Worm (Caenorhabditis elegans): ENCODE data around the gene F09C6.14.

F09C6.14 gene

ce11 chrV:16911294-16911693, 30.5 kb downstream of the F09C6.14 start:
- no peak for TF ChIP-seq unc-62 (GFP tag; optimal IDR thresholded peaks at IDR 0.05)

DNA sequence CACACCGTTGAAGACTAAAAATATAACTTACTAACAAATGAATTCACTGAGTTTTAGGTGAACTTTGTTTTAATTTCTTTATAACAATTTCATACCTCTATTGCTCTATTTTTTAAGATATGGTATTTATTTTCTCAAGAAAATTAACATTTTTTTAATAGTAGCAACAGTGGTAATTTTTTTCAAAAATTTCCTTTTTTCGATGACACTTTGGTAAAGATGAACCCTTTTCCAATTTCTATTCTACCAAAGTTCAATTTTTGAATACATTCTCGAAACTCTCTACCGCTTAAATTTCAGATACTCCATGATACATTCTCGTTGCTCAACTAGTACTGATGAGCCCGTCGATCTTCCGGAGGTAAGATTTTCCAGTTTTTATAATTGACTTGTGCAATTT, 31.2 kb downstream of the F09C6.14 start, which contains the start of gene nhr-116:
Gene nhr-116 (plus strand): TSS at position 301 of the 400 bp plus-strand sequence.
- TF ChIP-seq unc-62 (GFP tag; optimal IDR thresholded peaks at IDR 0.05) = no peak

DNA sequence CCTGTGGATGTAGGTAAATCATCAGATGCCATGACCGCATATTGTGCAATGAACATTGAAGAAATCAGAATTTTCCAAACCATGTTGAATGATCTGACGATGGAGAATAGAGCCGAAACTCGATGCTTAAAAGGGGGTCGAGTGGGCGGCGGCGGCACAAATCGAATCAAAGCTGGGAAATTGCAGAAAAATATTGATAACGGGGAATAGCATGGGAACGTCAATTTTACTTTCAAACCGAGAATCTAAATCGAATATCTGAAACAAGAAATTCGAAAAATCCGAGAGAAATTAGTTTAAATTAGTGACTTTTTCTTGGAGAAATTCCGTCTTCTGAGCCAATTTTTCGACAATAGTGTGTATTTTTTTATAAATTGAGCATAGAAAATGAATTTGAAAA, 35.3 kb downstream of the F09C6.14 start, which contains the start of gene F09C6.10:
Gene F09C6.10 (minus strand): TSS at position 101 of the 400 bp plus-strand sequence.
- TF ChIP-seq unc-62 (GFP tag; optimal IDR thresholded peaks at IDR 0.05) = no peak

- TF ChIP-seq unc-62 (GFP tag; optimal IDR thresholded peaks at IDR 0.05) = no peak
These were observed 37.6 kb downstream of the F09C6.14 start, which contains the start of the genes fbxa-206 and Y102A5C.2 for ce11 chrV:16918378-16918777. fbxa-206 (minus strand) TSS chrV:16918478. Y102A5C.2 (plus strand) TSS chrV:16918731.

- TF ChIP-seq unc-62 (GFP tag; optimal IDR thresholded peaks at IDR 0.05) = no peak
These were observed 38.9 kb downstream of the F09C6.14 start for ce11 chrV:16919675-16920074.

DNA sequence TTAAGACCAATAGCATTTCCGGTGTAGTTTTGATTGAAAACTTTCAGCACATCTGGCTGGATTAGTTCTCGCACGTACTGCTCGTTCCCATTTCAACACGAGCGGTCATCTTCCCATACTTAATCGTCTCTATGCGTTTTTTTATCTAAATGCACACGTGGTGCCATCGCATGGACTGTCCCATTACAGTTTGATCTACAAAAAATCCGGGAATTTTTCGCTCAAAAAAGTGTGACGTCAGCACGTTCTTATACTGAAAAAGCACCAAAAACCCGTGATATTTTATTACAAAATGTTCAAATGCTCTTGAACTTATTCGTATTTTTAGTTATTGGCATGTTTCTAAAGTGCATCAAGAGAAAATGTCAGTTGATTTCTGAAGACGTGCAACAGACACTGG, 41.2 kb downstream of the F09C6.14 start, which contains the start of gene Y102A5C.4:
Gene Y102A5C.4 (plus strand): TSS at position 301 of the 400 bp plus-strand sequence.
- TF ChIP-seq unc-62 (GFP tag; optimal IDR thresholded peaks at IDR 0.05) = no peak

DNA sequence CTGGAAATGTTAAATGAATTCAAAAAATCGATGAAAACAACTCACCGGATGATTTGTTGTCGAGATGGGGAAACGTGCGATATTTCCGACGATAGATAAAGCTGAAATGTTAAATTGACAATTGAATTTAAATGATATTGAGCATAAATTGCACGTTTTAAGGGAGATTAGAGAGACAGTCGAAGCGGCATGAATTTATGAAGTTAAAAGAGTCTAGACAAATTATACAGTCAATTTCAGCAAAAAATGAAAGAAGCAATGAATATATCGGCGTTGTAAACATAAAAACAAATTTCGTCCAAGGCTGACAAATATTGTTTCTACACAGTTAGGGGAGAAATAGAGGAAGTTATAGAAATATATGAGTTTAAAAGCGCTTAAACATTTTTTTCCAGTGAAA, 46.6 kb downstream of the F09C6.14 start, which contains the start of gene Y102A5C.36:
Gene Y102A5C.36 (minus strand): TSS at position 101 of the 400 bp plus-strand sequence.
- no peak for TF ChIP-seq unc-62 (GFP tag; optimal IDR thresholded peaks at IDR 0.05)
